Worm (Caenorhabditis elegans): Measurements from ENCODE around the gene C16C4.18.

C16C4.18 gene

DNA sequence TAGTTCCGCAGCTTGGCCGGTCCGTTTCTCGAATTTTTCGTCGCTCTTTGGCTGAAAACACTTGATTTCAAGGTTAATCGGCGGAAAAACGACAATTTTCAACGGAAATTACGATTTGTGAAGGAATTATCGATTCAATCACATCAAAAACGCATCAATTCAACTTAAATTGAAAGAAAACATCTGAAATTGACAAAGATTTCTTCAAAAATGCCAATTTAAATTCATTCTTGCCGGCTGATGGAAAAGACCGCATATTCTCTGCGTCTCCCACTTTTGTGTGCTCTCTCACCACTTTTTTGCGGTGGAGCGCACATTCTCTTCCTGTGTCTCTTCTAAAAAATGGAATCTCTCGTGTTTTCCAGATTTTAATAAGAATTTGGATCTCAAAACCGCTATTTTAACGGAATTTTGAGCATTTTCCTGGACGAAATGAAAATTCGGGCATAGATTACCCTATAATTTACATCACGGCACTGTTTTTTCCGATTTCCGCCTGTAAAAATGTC lies at the start of gene C16C4.18:
C16C4.18 (minus strand) TSS at position 51 of the 509 bp plus-strand sequence.
- peak; percentile 44; the same call in 1 of the 2 replicates for TF ChIP-seq D2030.7 (GFP tag; IDR thresholded peaks at IDR 0.05)
- TF ChIP-seq mcd-1 (GFP tag; IDR thresholded peaks at IDR 0.05) = peak; percentile 67; the same call in 1 of the 2 replicates
- peak; percentile 96 for TF ChIP-seq hmg-1.2 (GFP tag; IDR thresholded peaks at IDR 0.05)

DNA sequence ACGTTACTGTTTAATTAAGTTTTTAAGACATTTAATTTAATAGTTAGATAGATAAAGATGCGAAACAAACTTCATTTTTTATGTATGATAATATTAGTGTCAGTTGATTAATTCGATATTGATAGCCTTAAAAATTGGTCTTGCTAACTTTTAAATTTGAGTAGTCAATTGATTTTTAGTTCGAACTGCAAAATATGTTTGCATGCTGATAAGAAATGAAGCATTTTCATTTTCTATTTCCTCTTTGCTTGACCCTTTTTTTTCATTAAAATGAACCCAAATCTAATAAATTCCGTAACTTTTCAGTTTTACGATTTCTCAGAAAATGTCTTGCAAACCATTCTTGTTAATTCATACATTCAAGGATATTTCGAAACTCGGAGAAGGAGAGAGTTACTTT lies 44.0 kb upstream of the C16C4.18 start, which contains the start of gene math-22:
math-22 (plus strand) TSS at position 301 of the 400 bp plus-strand sequence.
- peak; percentile 3 for TF ChIP-seq nhr-80 (tag; optimal IDR thresholded peaks at IDR 0.05)
- no peak for TF ChIP-seq mcd-1 (GFP tag; IDR thresholded peaks at IDR 0.05)

DNA sequence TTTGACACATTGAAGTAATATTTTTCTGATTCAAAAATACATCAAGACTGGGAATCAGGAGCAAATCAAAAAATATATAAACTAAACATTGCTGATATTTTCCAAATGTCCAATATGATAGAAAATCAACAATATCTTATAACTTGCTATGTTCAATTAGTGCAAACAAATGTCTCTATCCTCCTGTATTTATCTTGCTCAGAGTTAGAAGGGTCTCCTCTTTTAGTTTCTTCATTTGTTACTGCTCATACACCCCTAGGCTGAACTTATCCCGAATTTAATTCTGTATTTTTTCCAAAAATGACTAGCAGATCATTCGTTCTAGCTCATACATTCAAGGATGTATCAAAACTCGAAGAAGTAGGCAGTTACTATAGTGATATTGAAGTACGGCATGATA lies 40.8 kb upstream of the C16C4.18 start, which contains the start of gene math-23:
math-23 (plus strand) TSS at position 301 of the 400 bp plus-strand sequence.
- TF ChIP-seq madf-8 (GFP tag; conservative IDR thresholded peaks at IDR 0.05) = no peak
- no peak for TF ChIP-seq lin-54 (GFP tag; optimal IDR thresholded peaks at IDR 0.05)
- TF ChIP-seq snpc-4 (GFP tag; optimal IDR thresholded peaks at IDR 0.05) = no peak
- TF ChIP-seq snpc-4 (tag; optimal IDR thresholded peaks at IDR 0.05) = no peak
- no peak for TF ChIP-seq ztf-6 (GFP tag; IDR thresholded peaks at IDR 0.05)
- no peak for TF ChIP-seq mel-28 (tag; optimal IDR thresholded peaks at IDR 0.05; ENCODE audit: borderline replicate concordance)
- no peak for TF ChIP-seq ztf-28 (GFP tag; IDR thresholded peaks at IDR 0.05)
- TF ChIP-seq nfya-1 (tag; optimal IDR thresholded peaks at IDR 0.05; ENCODE audit: borderline replicate concordance, insufficient read depth) = no peak
- no peak for TF ChIP-seq cebp-1 (GFP tag; IDR thresholded peaks at IDR 0.05)
- TF ChIP-seq cebp-1 (tag; optimal IDR thresholded peaks at IDR 0.05) = no peak
- no peak for TF ChIP-seq ztf-22 (GFP tag; optimal IDR thresholded peaks at IDR 0.05)
- no peak for TF ChIP-seq dpff-1 (tag; optimal IDR thresholded peaks at IDR 0.05)
- TF ChIP-seq B0019.2 (GFP tag; conservative IDR thresholded peaks at IDR 0.05) = no peak
- TF ChIP-seq mcd-1 (GFP tag; IDR thresholded peaks at IDR 0.05) = no peak
- TF ChIP-seq sdz-38 (tag; optimal IDR thresholded peaks at IDR 0.05) = no peak
- no peak for TF ChIP-seq egl-18 (GFP tag; IDR thresholded peaks at IDR 0.05)
- TF ChIP-seq xnd-1 (tag; optimal IDR thresholded peaks at IDR 0.05) = no peak
- TF ChIP-seq cebp-2 (GFP tag; IDR thresholded peaks at IDR 0.05) = no peak
- TF ChIP-seq ceh-58 (GFP tag; IDR thresholded peaks at IDR 0.05) = no peak
- no peak for TF ChIP-seq D2030.7 (GFP tag; IDR thresholded peaks at IDR 0.05)
- no peak for TF ChIP-seq attf-6 (GFP tag; IDR thresholded peaks at IDR 0.05)
- no peak for TF ChIP-seq him-1 (tag; optimal IDR thresholded peaks at IDR 0.05)

DNA sequence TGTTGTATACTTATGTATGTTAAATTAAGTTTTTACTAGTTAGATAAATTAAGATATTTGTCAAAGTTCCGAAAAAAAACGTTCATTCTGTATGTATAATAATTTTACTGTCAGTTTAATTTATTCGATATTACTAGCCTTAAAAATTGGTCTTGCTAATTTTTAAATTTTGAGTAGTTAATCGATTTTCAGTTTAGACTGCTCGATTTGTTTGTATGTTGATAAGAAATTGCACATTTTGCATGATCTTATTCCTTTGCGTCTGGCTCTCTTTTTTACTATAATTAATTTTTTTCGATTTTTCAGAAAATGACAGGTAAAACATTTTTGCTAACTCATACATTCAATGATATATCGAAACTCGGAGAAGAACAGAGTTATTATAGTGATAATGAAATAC lies 38.8 kb upstream of the C16C4.18 start, which contains the start of gene math-24:
math-24 (plus strand) TSS at position 301 of the 400 bp plus-strand sequence.
- TF ChIP-seq aptf-2 (GFP tag; conservative IDR thresholded peaks at IDR 0.05) = no peak
- no peak for TF ChIP-seq lin-35 (GFP tag; optimal IDR thresholded peaks at IDR 0.05)
- no peak for TF ChIP-seq fkh-3 (tag; optimal IDR thresholded peaks at IDR 0.05)
- TF ChIP-seq F23B12.7 (tag; optimal IDR thresholded peaks at IDR 0.05; ENCODE audit: insufficient read depth) = no peak
- no peak for TF ChIP-seq F52B5.7 (tag; optimal IDR thresholded peaks at IDR 0.05)
- TF ChIP-seq nfya-2 (GFP tag; IDR thresholded peaks at IDR 0.05) = no peak
- TF ChIP-seq bed-1 (GFP tag; IDR thresholded peaks at IDR 0.05) = no peak
- TF ChIP-seq sdz-38 (tag; optimal IDR thresholded peaks at IDR 0.05) = no peak
- no peak for TF ChIP-seq mcd-1 (GFP tag; IDR thresholded peaks at IDR 0.05)
- TF ChIP-seq attf-6 (GFP tag; IDR thresholded peaks at IDR 0.05) = no peak
- no peak for TF ChIP-seq ztf-18 (tag; optimal IDR thresholded peaks at IDR 0.05)

DNA sequence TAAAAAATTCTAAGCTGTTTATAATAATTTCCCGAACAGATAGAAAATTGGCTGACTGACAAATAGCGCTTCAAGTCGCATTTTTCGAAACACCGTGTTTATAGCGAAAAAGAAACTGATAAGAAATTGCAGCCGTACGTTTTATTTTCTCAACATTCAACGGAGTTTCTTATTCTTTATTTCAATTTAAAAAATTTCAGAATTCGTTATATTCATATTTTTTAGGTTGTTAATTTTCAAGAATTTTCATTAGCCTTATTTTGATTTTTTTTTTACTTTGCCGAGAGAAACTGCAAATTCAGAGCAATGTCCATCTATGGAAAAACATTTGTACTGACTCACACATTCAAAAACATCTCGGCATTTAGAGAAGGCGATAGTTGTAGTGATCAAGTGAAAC lies 36.8 kb upstream of the C16C4.18 start, which contains the start of gene C46F9.6:
C46F9.6 (plus strand) TSS at position 301 of the 400 bp plus-strand sequence.
- TF ChIP-seq attf-6 (GFP tag; IDR thresholded peaks at IDR 0.05) (no peak), ama-1 (optimal IDR thresholded peaks at IDR 0.05) (no peak), ama-1 (GFP tag; optimal IDR thresholded peaks at IDR 0.05) (no peak), snpc-3.4 (tag; optimal IDR thresholded peaks at IDR 0.05) (no peak), die-1 (tag; optimal IDR thresholded peaks at IDR 0.05) (no peak), fkh-3 (tag; optimal IDR thresholded peaks at IDR 0.05) (no peak), somi-1 (GFP tag; optimal IDR thresholded peaks at IDR 0.05) (no peak), aptf-2 (GFP tag; conservative IDR thresholded peaks at IDR 0.05) (no peak), efl-1 (GFP tag; optimal IDR thresholded peaks at IDR 0.05) (no peak), ztf-3 (GFP tag; optimal IDR thresholded peaks at IDR 0.05) (no peak), ztf-28 (GFP tag; IDR thresholded peaks at IDR 0.05) (no peak), attf-5 (GFP tag; optimal IDR thresholded peaks at IDR 0.05) (no peak), F57A8.1 (GFP tag; optimal IDR thresholded peaks at IDR 0.05) (no peak), nhr-90 (tag; optimal IDR thresholded peaks at IDR 0.05) (no peak), him-1 (tag; optimal IDR thresholded peaks at IDR 0.05) (no peak), hsf-1 (GFP tag; IDR thresholded peaks at IDR 0.05) (no peak)
